Fruit fly (Drosophila melanogaster) whole organism, embryonic: Measurements from ENCODE around the gene ImpE1.

Experiments
- ATbp ChIP-seq: fragments of 200-800 bp; sonication (Bioruptor generic); optimal IDR thresholded peaks from 2 replicates; lab custom pipeline; 2017; ENCODE audit warnings: missing biosample characterization, mild to moderate bottlenecking, missing genetic modification characterization, missing genetic modification reagents
- Asciz ChIP-seq: fragments of 200-800 bp; sonication (Bioruptor generic); optimal IDR thresholded peaks from 2 replicates; lab custom pipeline; 2017; ENCODE audit warnings: missing biosample characterization, mild to moderate bottlenecking, missing genetic modification characterization, missing genetic modification reagents
- Atf3 ChIP-seq: fragments of 200-800 bp; sonication (Bioruptor generic); optimal IDR thresholded peaks from 3 replicates; lab custom pipeline; 2016; ENCODE audit warnings: missing biosample characterization, missing genetic modification characterization
- Awh ChIP-seq: fragments of 200-800 bp; sonication (Bioruptor generic); IDR thresholded peaks from 2 replicates; pipeline ENCODE4, ENCODE4 v1.3.6; 2022; ENCODE audit warnings: missing biosample characterization, missing genetic modification characterization
- CG10147 ChIP-seq: fragments of 200-800 bp; sonication (Bioruptor generic); optimal IDR thresholded peaks from 2 replicates; lab custom pipeline; 2019; ENCODE audit warnings: missing biosample characterization, mild to moderate bottlenecking, missing genetic modification characterization, moderate library complexity
- CG1024 ChIP-seq: fragments of 200-800 bp; sonication (Bioruptor generic); IDR thresholded peaks from 2 replicates; pipeline ENCODE4 v1.3.6; 2022; ENCODE audit warnings: missing biosample characterization, missing genetic modification characterization
- CG10267 ChIP-seq: fragments of 200-800 bp; sonication (Bioruptor generic); optimal IDR thresholded peaks from 2 replicates; lab custom pipeline; 2018; ENCODE audit warnings: missing biosample characterization, mild to moderate bottlenecking, missing genetic modification characterization, moderate library complexity
- CG10462 ChIP-seq: fragments of 200-800 bp; sonication (Bioruptor generic); optimal IDR thresholded peaks from 2 replicates; lab custom pipeline; 2016; ENCODE audit warnings: missing biosample characterization, missing genetic modification characterization
- CG10979 ChIP-seq: fragments of 200-800 bp; sonication (Bioruptor generic); optimal IDR thresholded peaks from 2 replicates; lab custom pipeline; 2018; ENCODE audit warnings: missing biosample characterization, mild to moderate bottlenecking, missing genetic modification characterization, moderate library complexity
- CG11456 ChIP-seq: fragments of 200-800 bp; sonication (Bioruptor generic); IDR thresholded peaks from 3 replicates; pipeline ENCODE4 v1.3.6; 2022; ENCODE audit warnings: missing biosample characterization, missing genetic modification characterization
- CG14710 ChIP-seq: fragments of 200-800 bp; sonication (Bioruptor generic); optimal IDR thresholded peaks from 3 replicates; lab custom pipeline; 2019; ENCODE audit warnings: missing biosample characterization, mild to moderate bottlenecking, missing genetic modification characterization, moderate library complexity
- CG17359 ChIP-seq: fragments of 200-800 bp; sonication (Bioruptor generic); optimal IDR thresholded peaks from 3 replicates; lab custom pipeline; 2018; ENCODE audit warnings: missing biosample characterization, mild to moderate bottlenecking, missing genetic modification characterization, moderate library complexity
- CG18262 ChIP-seq: fragments of 200-800 bp; optimal IDR thresholded peaks from 3 replicates; lab custom pipeline; 2019; ENCODE audit warnings: missing biosample characterization, mild to moderate bottlenecking, missing genetic modification characterization, moderate library complexity
- CG2202 ChIP-seq: fragments of 200-800 bp; sonication (Bioruptor generic); optimal IDR thresholded peaks from 2 replicates; lab custom pipeline; 2018; ENCODE audit warnings: missing biosample characterization, mild to moderate bottlenecking, missing genetic modification characterization
- CG2712 ChIP-seq: fragments of 200-800 bp; optimal IDR thresholded peaks from 3 replicates; lab custom pipeline; 2019; ENCODE audit warnings: missing biosample characterization, mild to moderate bottlenecking, missing genetic modification characterization, moderate library complexity
- CG3838 ChIP-seq: fragments of 200-800 bp; sonication (Bioruptor generic); optimal IDR thresholded peaks from 3 replicates; lab custom pipeline; 2016; ENCODE audit warnings: missing biosample characterization, missing genetic modification characterization
- CG5953 ChIP-seq: fragments of 200-800 bp; sonication (Bioruptor generic); IDR thresholded peaks from 2 replicates; pipeline ENCODE4 v1.3.6; 2022; ENCODE audit warnings: missing biosample characterization, missing genetic modification characterization
- CG6689 ChIP-seq: fragments of 200-800 bp; sonication (Bioruptor generic); IDR thresholded peaks from 2 replicates; pipeline ENCODE4 v1.3.6; 2022; ENCODE audit warnings: missing biosample characterization, missing genetic modification characterization
- CG8359 ChIP-seq: fragments of 200-800 bp; sonication (Bioruptor generic); optimal IDR thresholded peaks from 2 replicates; lab custom pipeline; 2017; ENCODE audit warnings: missing biosample characterization, mild to moderate bottlenecking, missing genetic modification characterization, borderline replicate concordance
- CG8388 ChIP-seq: fragments of 200-800 bp; sonication (Bioruptor generic); optimal IDR thresholded peaks from 2 replicates; lab custom pipeline; 2019; ENCODE audit warnings: missing biosample characterization, mild to moderate bottlenecking, missing genetic modification characterization, moderate library complexity
- Doc3 ChIP-seq: fragments of 200-800 bp; sonication (Bioruptor generic); IDR thresholded peaks from 3 replicates; pipeline ENCODE4 v1.3.6; 2022; ENCODE audit warnings: missing biosample characterization, missing genetic modification characterization; ENCODE audit not compliant: partially characterized antibody
- Fer2 ChIP-seq: fragments of 200-800 bp; sonication (Bioruptor generic); optimal IDR thresholded peaks from 2 replicates; lab custom pipeline; 2018; ENCODE audit warnings: missing biosample characterization, mild to moderate bottlenecking, missing genetic modification characterization, moderate library complexity
- H15 ChIP-seq: fragments of 200-800 bp; sonication (Bioruptor generic); IDR thresholded peaks from 3 replicates; pipeline ENCODE4 v1.3.6; 2022; ENCODE audit warnings: missing biosample characterization, missing genetic modification characterization
- Hsf ChIP-seq: fragments of 200-800 bp; sonication (Bioruptor generic); optimal IDR thresholded peaks from 3 replicates; lab custom pipeline; 2016; ENCODE audit warnings: missing biosample characterization, missing genetic modification characterization
- Lhr ChIP-seq: fragments of 200-800 bp; sonication (Bioruptor generic); optimal IDR thresholded peaks from 3 replicates; lab custom pipeline; 2017; ENCODE audit warnings: mild to moderate bottlenecking, missing biosample characterization, missing genetic modification reagents, missing genetic modification characterization
- MBD-R2 ChIP-seq: fragments of 200-800 bp; sonication (Bioruptor generic); IDR thresholded peaks from 2 replicates; pipeline ENCODE4 v1.3.6; 2022; ENCODE audit warnings: missing biosample characterization, missing genetic modification characterization
- MTF-1 ChIP-seq: fragments of 200-800 bp; sonication (Bioruptor generic); optimal IDR thresholded peaks from 2 replicates; lab custom pipeline; 2018; ENCODE audit warnings: missing biosample characterization, mild to moderate bottlenecking, missing genetic modification characterization, borderline replicate concordance
- Oaz ChIP-seq: fragments of 200-800 bp; sonication (Bioruptor generic); IDR thresholded peaks from 2 replicates; pipeline ENCODE4 v1.3.6; 2022; ENCODE audit warnings: missing biosample characterization, missing genetic modification characterization
- Rfx ChIP-seq: fragments of 200-800 bp; sonication (Bioruptor generic); IDR thresholded peaks from 2 replicates; pipeline ENCODE4 v1.3.6; 2022; ENCODE audit warnings: missing biosample characterization, missing genetic modification characterization
- Xbp1 ChIP-seq: fragments of 200-800 bp; sonication (Bioruptor generic); optimal IDR thresholded peaks from 3 replicates; lab custom pipeline; 2016; ENCODE audit warnings: missing biosample characterization, mild to moderate bottlenecking, missing genetic modification characterization
- al ChIP-seq: fragments of 200-800 bp; sonication (Bioruptor generic); IDR thresholded peaks from 2 replicates; pipeline ENCODE4 v1.3.6; 2022; ENCODE audit warnings: missing biosample characterization, missing genetic modification characterization
- ato ChIP-seq: fragments of 200-800 bp; sonication (Bioruptor generic); IDR thresholded peaks from 2 replicates; pipeline ENCODE4 v1.3.6; 2022; ENCODE audit warnings: missing biosample characterization, missing genetic modification characterization; ENCODE audit not compliant: partially characterized antibody
- bsh ChIP-seq, 2 experiments: fragments of 200-800 bp; sonication (Bioruptor generic); optimal IDR thresholded peaks; 2 replicates each; lab custom pipeline; 2017 to 2018; ENCODE audit warnings: mild to moderate bottlenecking in 2 of 2, missing biosample characterization in 2 of 2, missing genetic modification characterization in 2 of 2, moderate library complexity in 1 of 2
- danr ChIP-seq: fragments of 200-800 bp; sonication (Bioruptor generic); IDR thresholded peaks from 2 replicates; pipeline ENCODE4 v1.3.6; 2022; ENCODE audit warnings: missing biosample characterization, missing genetic modification characterization
- dmrt11E ChIP-seq: fragments of 200-800 bp; sonication (Bioruptor generic); optimal IDR thresholded peaks from 3 replicates; lab custom pipeline; 2018; ENCODE audit warnings: missing biosample characterization, mild to moderate bottlenecking, missing genetic modification characterization, moderate library complexity
- dpn ChIP-seq, 2 experiments: fragments of 200-800 bp; sonication (Bioruptor generic); optimal IDR thresholded peaks; 3 replicates each; lab custom pipeline; 2016; ENCODE audit warnings: missing biosample characterization in 2 of 2, missing genetic modification characterization in 2 of 2
- fd64A ChIP-seq: fragments of 200-800 bp; sonication (Bioruptor generic); optimal IDR thresholded peaks from 3 replicates; lab custom pipeline; 2018; ENCODE audit warnings: missing biosample characterization, mild to moderate bottlenecking, missing genetic modification characterization
- ftz-f1 ChIP-seq: fragments of 200-800 bp; sonication (Bioruptor generic); optimal IDR thresholded peaks from 2 replicates; lab custom pipeline; 2016; ENCODE audit warnings: missing biosample characterization, missing genetic modification characterization
- gem ChIP-seq: fragments of 200-800 bp; sonication (Bioruptor generic); optimal IDR thresholded peaks from 2 replicates; lab custom pipeline; 2019; ENCODE audit warnings: missing biosample characterization, mild to moderate bottlenecking, missing genetic modification characterization, moderate library complexity
- gsb-n ChIP-seq: fragments of 200-800 bp; sonication (Bioruptor generic); optimal IDR thresholded peaks from 3 replicates; lab custom pipeline; 2018; ENCODE audit warnings: missing biosample characterization, mild to moderate bottlenecking, missing genetic modification characterization
- hth ChIP-seq: fragments of >200 bp; optimal IDR thresholded peaks from 2 replicates; lab custom pipeline; 2017; ENCODE audit warnings: inconsistent platforms
- kni ChIP-seq: fragments of 200-800 bp; sonication (Bioruptor generic); optimal IDR thresholded peaks from 3 replicates; lab custom pipeline; 2017; ENCODE audit warnings: mild to moderate bottlenecking, missing biosample characterization, missing genetic modification reagents, missing genetic modification characterization
- lola ChIP-seq, 3 experiments: fragments of >200 bp in 2 of 3; fragments of 200-800 bp in 1 of 3; sonication (Bioruptor generic) in 1 of 3; optimal IDR thresholded peaks; 2 replicates each; lab custom pipeline; 2017 to 2019; ENCODE audit warnings: missing biosample characterization in 3 of 3, missing genetic modification characterization in 3 of 3, mild to moderate bottlenecking in 1 of 3, moderate library complexity in 1 of 3
- ro ChIP-seq: fragments of 200-800 bp; sonication (Bioruptor generic); IDR thresholded peaks from 2 replicates; pipeline ENCODE4 v1.3.6; 2022; ENCODE audit warnings: missing biosample characterization, missing genetic modification characterization
- slbo ChIP-seq: fragments of 200-800 bp; sonication (Bioruptor generic); IDR thresholded peaks from 2 replicates; pipeline ENCODE4 v1.3.6; 2022; ENCODE audit warnings: missing biosample characterization, missing genetic modification characterization
- tgo ChIP-seq: fragments of 200-800 bp; sonication (Bioruptor generic); IDR thresholded peaks from 3 replicates; pipeline ENCODE4 v1.3.6; 2022; ENCODE audit warnings: missing biosample characterization, missing genetic modification characterization
- trh ChIP-seq: fragments of 200-800 bp; sonication (Bioruptor generic); optimal IDR thresholded peaks from 2 replicates; lab custom pipeline; 2016; ENCODE audit warnings: missing biosample characterization, missing genetic modification characterization
- ttk ChIP-seq: fragments of 200-800 bp; sonication (Bioruptor generic); IDR thresholded peaks from 2 replicates; pipeline ENCODE4 v2.1.2; 2022; ENCODE audit warnings: missing biosample characterization, missing genetic modification characterization
- unpg ChIP-seq: fragments of 200-800 bp; sonication (Bioruptor generic); optimal IDR thresholded peaks from 3 replicates; lab custom pipeline; 2018; ENCODE audit warnings: missing biosample characterization, mild to moderate bottlenecking, missing genetic modification characterization, moderate library complexity
- wek ChIP-seq: fragments of 200-800 bp; sonication (Bioruptor generic); optimal IDR thresholded peaks from 3 replicates; lab custom pipeline; 2018; ENCODE audit warnings: missing biosample characterization, mild to moderate bottlenecking, missing genetic modification characterization, moderate library complexity
- zfh1 ChIP-seq: fragments of 200-800 bp; sonication (Bioruptor generic); IDR thresholded peaks from 3 replicates; pipeline ENCODE4 v1.3.6; 2022; ENCODE audit warnings: missing biosample characterization, missing genetic modification characterization

Gene ImpE1

dm6 chr3L:8379161-8379560, 7.0 kb downstream of the ImpE1 start (continued):
- TF ChIP-seq ATbp (GFP tag; lab: Kevin White, UChicago) = peak; percentile 57
- peak in 1 of 2 experiments; percentile 62 for TF ChIP-seq bsh (GFP tag; optimal IDR thresholded peaks at IDR 0.05; lab: Kevin White, UChicago)
- TF ChIP-seq dpn (GFP tag; optimal IDR thresholded peaks at IDR 0.05; lab: Kevin White, UChicago) = no peak
- no peak for TF ChIP-seq ttk
- peak; percentile 15 for TF ChIP-seq unpg (GFP tag; lab: Kevin White, UChicago)
- no peak for TF ChIP-seq Atf3
- peak; percentile 6 for TF ChIP-seq Lhr (GFP tag; lab: Kevin White, UChicago)
- no peak for TF ChIP-seq hth (lab: Kevin White, UChicago)
- no peak for TF ChIP-seq H15 (GFP tag; lab: Robert Waterston, UW)
- no peak for TF ChIP-seq CG6689 (GFP tag; lab: Robert Waterston, UW)
- TF ChIP-seq tgo (GFP tag; lab: Robert Waterston, UW) = no peak
- no peak for TF ChIP-seq CG10147 (GFP tag; lab: Kevin White, UChicago)
- TF ChIP-seq kni = peak; percentile 48
- TF ChIP-seq CG1024 (GFP tag; lab: Robert Waterston, UW) = no peak
- peak; percentile 55 for TF ChIP-seq fd64A (GFP tag; lab: Kevin White, UChicago)
- no peak for TF ChIP-seq Oaz
- TF ChIP-seq CG3838 (GFP tag; lab: Kevin White, UChicago) = no peak
- no peak for TF ChIP-seq ftz-f1 (GFP tag; lab: Kevin White, UChicago)
- peak; percentile 7 for TF ChIP-seq Asciz
- peak; percentile 7 for TF ChIP-seq CG18262
- TF ChIP-seq CG10979 (tag; lab: Kevin White, UChicago) = no peak
- TF ChIP-seq CG8359 (GFP tag; lab: Kevin White, UChicago) = no peak
- TF ChIP-seq Awh (GFP tag; lab: Robert Waterston, UW) = 0 out of 2 replicates have a peak, but pooled peaks have one; percentile 11
- peak; percentile 36 for TF ChIP-seq wek
- TF ChIP-seq CG2202 (tag; lab: Kevin White, UChicago) = peak; percentile 49
- no peak for TF ChIP-seq al
- TF ChIP-seq zfh1 (GFP tag; lab: Robert Waterston, UW) = 0 out of 3 replicates have a peak, but pooled peaks have one; percentile 24
- TF ChIP-seq ro (GFP tag; lab: Robert Waterston, UW) = no peak
- TF ChIP-seq slbo (GFP tag; lab: Robert Waterston, UW) = peak; percentile 27; the same call in 1 of the 2 replicates
- peak; percentile 26 for TF ChIP-seq CG8388 (GFP tag; lab: Kevin White, UChicago)
- peak; percentile 4 for TF ChIP-seq CG17359
- peak; percentile 8 for TF ChIP-seq CG2712 (tag; lab: Kevin White, UChicago)
- TF ChIP-seq CG5953 (GFP tag; lab: Robert Waterston, UW) = no peak
- no peak for TF ChIP-seq CG10462 (GFP tag; lab: Kevin White, UChicago)
- no peak for TF ChIP-seq Xbp1
- no peak for TF ChIP-seq CG10267
- peak; percentile 38 for TF ChIP-seq dmrt11E (tag; lab: Kevin White, UChicago)
- peak in 1 of 3 experiments; percentile 9 for TF ChIP-seq lola (GFP tag; optimal IDR thresholded peaks at IDR 0.05; lab: Kevin White, UChicago)
- no peak for TF ChIP-seq MBD-R2 (GFP tag; lab: Robert Waterston, UW)
- TF ChIP-seq Fer2 (tag; lab: Kevin White, UChicago) = no peak
- no peak for TF ChIP-seq Hsf
- no peak for TF ChIP-seq CG11456 (GFP tag; lab: Robert Waterston, UW)
- TF ChIP-seq danr (GFP tag; lab: Robert Waterston, UW) = no peak
- TF ChIP-seq ato (GFP tag; lab: Robert Waterston, UW) = no peak
- peak; percentile 34 for TF ChIP-seq MTF-1 (GFP tag; lab: Kevin White, UChicago)
- no peak for TF ChIP-seq Rfx (GFP tag; lab: Robert Waterston, UW)
- no peak for TF ChIP-seq Doc3 (GFP tag; lab: Robert Waterston, UW)
- peak; percentile 2 for TF ChIP-seq gem (tag; lab: Kevin White, UChicago)
- peak; percentile 46 for TF ChIP-seq CG14710 (tag; lab: Kevin White, UChicago)
- no peak for TF ChIP-seq trh (GFP tag; lab: Kevin White, UChicago)
- TF ChIP-seq gsb-n (tag; lab: Kevin White, UChicago) = peak; percentile 59
